Worm (Caenorhabditis elegans): Measurements from ENCODE around the gene snap-29.

The snap-29 gene

DNA sequence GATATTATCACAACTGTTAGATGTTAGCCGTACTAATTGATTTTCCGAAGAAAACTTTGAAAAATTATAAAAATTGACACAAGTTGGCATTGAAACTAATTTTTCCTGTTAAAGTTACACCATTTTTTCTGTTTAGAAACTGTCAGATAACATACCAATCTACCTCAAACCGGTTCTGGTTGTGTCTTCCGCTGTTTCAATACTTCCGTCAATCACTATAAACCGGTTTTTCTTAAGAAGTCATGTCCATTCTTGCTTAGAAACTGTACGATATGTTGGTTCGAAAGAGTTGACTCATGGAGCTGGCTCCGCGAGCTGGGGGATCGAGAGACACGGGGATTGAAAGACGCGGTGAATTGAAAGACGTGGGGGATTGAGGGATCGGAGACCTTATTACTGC is 5.8 kb upstream of the snap-29 start:
- peak; percentile 48 for TF ChIP-seq nhr-25 (tag; optimal IDR thresholded peaks at IDR 0.05)
- TF ChIP-seq nhr-12 (tag; optimal IDR thresholded peaks at IDR 0.05) = no peak

DNA sequence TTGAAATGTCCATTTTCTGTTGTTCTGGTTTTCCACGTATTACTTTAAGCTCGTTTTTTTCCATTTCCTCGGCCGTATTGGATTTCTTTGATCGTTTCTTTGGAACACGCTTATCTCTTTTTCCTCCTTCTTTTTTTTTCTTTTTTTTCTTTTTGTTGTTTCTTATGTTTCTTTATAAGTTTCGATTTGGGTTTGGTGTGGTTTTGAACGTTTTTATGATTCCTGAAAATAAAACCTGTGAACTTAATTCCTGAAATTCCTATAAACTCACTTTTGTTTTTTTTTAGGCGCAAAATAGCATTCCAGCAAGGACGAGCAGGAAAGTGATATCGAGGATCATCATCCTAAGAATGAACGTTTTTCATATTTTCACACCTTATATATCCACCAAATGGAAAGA is 4.9 kb upstream of the snap-29 start, which contains the start of gene K02D10.2:
K02D10.2 (minus strand) TSS at position 101 of the 400 bp plus-strand sequence.
- TF ChIP-seq nhr-129 (tag; optimal IDR thresholded peaks at IDR 0.05) = no peak
- TF ChIP-seq ztf-11 (tag; optimal IDR thresholded peaks at IDR 0.05) = no peak
- TF ChIP-seq dmd-4 (tag; optimal IDR thresholded peaks at IDR 0.05) = no peak
- no peak for TF ChIP-seq unc-55 (GFP tag; optimal IDR thresholded peaks at IDR 0.05)
- TF ChIP-seq fos-1 (tag; optimal IDR thresholded peaks at IDR 0.05) = no peak
- no peak for TF ChIP-seq nhr-77 (tag; optimal IDR thresholded peaks at IDR 0.05)
- TF ChIP-seq nhr-21 (tag; optimal IDR thresholded peaks at IDR 0.05) = no peak
- no peak for TF ChIP-seq R02D3.7 (tag; optimal IDR thresholded peaks at IDR 0.05)
- no peak for TF ChIP-seq elt-1 (tag; optimal IDR thresholded peaks at IDR 0.05)
- TF ChIP-seq lsy-2 (tag; optimal IDR thresholded peaks at IDR 0.05) = no peak

DNA sequence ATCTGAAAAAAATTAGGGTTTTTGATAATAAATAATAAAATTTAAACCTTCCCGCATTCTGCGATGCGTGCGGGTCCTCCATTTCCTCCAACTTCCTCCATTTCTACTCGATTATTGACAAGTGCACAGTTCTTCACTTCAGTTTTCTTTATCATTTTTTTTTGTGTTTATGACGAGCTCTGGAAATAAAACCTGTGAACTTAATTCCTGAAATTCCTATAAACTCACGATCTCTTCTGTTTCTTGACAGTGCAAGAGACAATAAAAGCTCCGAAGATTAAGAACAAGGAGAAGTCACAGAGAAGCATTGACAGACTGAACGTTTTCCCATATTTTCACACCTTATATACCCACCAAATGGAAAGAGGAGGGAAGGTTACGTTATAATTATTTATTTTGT is 4.2 kb upstream of the snap-29 start, which contains the start of gene K02D10.3:
K02D10.3 (minus strand) TSS at position 101 of the 400 bp plus-strand sequence.
- TF ChIP-seq blmp-1 (tag; optimal IDR thresholded peaks at IDR 0.05; ENCODE audit: insufficient read depth) (no peak), Y55F3AM.14 (GFP tag; optimal IDR thresholded peaks at IDR 0.05) (no peak), F13H6.1 (tag; optimal IDR thresholded peaks at IDR 0.05) (no peak), C34F6.9 (tag; optimal IDR thresholded peaks at IDR 0.05) (no peak), lsy-2 (tag; optimal IDR thresholded peaks at IDR 0.05) (no peak)

DNA sequence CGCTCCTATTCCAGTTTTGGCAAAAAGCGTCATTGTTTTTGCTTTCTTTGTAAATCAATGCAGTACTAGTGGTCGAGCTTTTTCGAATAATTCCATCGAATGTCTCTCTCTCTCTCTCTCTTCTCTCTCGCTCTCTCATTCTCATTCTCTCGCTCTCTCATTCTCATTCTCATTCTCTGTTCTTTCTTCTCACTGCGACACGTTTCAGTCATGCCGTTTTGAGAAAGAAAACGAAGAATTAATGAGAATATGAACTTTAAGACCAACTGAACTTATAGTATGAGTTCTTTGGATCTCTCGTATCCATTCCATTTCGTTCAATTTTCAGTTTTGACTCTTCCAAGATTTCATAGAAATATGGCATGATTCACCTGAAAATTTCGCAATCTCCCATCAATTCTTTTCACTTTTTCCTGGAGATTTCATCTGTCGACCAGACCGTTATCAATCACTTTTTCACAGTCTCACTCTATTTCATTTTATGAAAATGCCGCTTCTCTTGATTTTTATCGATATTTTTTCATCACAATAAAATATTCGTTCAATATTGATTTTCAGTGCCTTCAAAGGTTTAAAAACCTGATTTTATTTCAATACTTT is 3.5 kb upstream of the snap-29 start:
- no peak for TF ChIP-seq skn-1 (tag; optimal IDR thresholded peaks at IDR 0.05)
- TF ChIP-seq C34F6.9 (tag; optimal IDR thresholded peaks at IDR 0.05) = peak; percentile 29
- no peak for TF ChIP-seq lin-11 (tag; optimal IDR thresholded peaks at IDR 0.05)
- no peak for TF ChIP-seq peb-1 (tag; optimal IDR thresholded peaks at IDR 0.05)
- peak in 1 of 2 experiments; percentile 7 for TF ChIP-seq lsy-2 (tag; optimal IDR thresholded peaks at IDR 0.05)
- peak; percentile 16 for TF ChIP-seq nhr-129 (tag; optimal IDR thresholded peaks at IDR 0.05)
- TF ChIP-seq ztf-11 (tag; optimal IDR thresholded peaks at IDR 0.05) = no peak
- no peak for TF ChIP-seq mbf-1 (tag; optimal IDR thresholded peaks at IDR 0.05)
- no peak for TF ChIP-seq sma-3 (GFP tag; optimal IDR thresholded peaks at IDR 0.05)
- peak; percentile 1 for TF ChIP-seq unc-55 (GFP tag; optimal IDR thresholded peaks at IDR 0.05)
- TF ChIP-seq unc-62 (GFP tag; optimal IDR thresholded peaks at IDR 0.05) = no peak
- TF ChIP-seq crh-2 (tag; optimal IDR thresholded peaks at IDR 0.05) = peak; percentile 61
- TF ChIP-seq nhr-21 (tag; optimal IDR thresholded peaks at IDR 0.05) = peak; percentile 35
- peak; percentile 39 for TF ChIP-seq sma-9 (GFP tag; optimal IDR thresholded peaks at IDR 0.05)
- no peak for TF ChIP-seq sma-9 (tag; optimal IDR thresholded peaks at IDR 0.05)
- peak; percentile 56 for TF ChIP-seq blmp-1 (tag; optimal IDR thresholded peaks at IDR 0.05; ENCODE audit: insufficient read depth)
- TF ChIP-seq fos-1 (tag; optimal IDR thresholded peaks at IDR 0.05) = peak; percentile 50

DNA sequence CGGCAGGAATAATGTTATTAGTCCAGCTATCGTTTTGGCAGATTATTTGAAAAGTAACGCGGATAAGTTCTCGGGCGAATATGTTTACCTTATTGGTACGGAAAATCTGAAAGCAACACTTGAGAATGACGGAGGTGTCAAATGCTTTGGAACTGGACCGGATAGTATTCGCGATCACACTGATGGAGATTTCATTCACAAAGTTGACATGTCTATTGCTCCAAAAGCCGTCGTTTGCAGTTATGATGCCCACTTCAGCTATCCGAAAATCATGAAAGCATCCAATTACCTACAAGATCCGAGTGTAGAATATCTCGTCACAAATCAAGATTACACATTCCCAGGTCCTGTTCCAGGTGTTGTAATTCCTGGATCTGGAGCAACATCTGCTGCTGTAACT is 2.7 kb upstream of the snap-29 start:
- no peak for TF ChIP-seq nhr-11 (tag; optimal IDR thresholded peaks at IDR 0.05)
- no peak for TF ChIP-seq nhr-237 (tag; optimal IDR thresholded peaks at IDR 0.05)
- TF ChIP-seq mbf-1 (tag; optimal IDR thresholded peaks at IDR 0.05) = no peak
- TF ChIP-seq nhr-23 (tag; optimal IDR thresholded peaks at IDR 0.05) = no peak
- no peak for TF ChIP-seq F13H6.1 (tag; optimal IDR thresholded peaks at IDR 0.05)
- TF ChIP-seq Y55F3AM.14 (GFP tag; optimal IDR thresholded peaks at IDR 0.05) = no peak
- TF ChIP-seq aly-2 (tag; optimal IDR thresholded peaks at IDR 0.05) = no peak
- no peak for TF ChIP-seq egl-27 (tag; optimal IDR thresholded peaks at IDR 0.05)
- no peak for TF ChIP-seq nhr-25 (tag; optimal IDR thresholded peaks at IDR 0.05)
- no peak for TF ChIP-seq sma-3 (GFP tag; optimal IDR thresholded peaks at IDR 0.05)
- TF ChIP-seq nhr-10 (tag; optimal IDR thresholded peaks at IDR 0.05) = no peak
- TF ChIP-seq ztf-4 (tag; optimal IDR thresholded peaks at IDR 0.05) = no peak

DNA sequence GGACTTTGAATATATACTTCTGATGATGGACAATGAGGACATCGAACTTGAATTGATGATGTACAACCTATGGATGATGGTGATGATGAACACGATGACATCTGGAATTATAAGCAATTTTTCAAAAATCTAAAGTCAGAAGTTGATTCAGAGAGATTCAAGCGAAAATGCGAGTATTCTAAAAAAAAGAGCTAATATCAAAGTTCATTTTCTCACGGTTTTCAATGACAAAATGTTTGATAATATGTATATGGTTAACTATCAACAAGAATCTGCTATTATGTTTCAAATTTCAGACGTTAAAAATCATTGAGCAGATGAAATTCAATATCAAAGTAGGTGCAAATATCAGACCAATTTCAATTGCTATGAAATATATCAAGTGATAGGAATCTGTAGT is 3.9 kb downstream of the snap-29 start, which contains the start of gene K02D10.4:
K02D10.4 (minus strand) TSS at position 101 of the 400 bp plus-strand sequence.
- no peak for TF ChIP-seq mdl-1 (tag; optimal IDR thresholded peaks at IDR 0.05)
- TF ChIP-seq C34F6.9 (tag; optimal IDR thresholded peaks at IDR 0.05) = no peak
